Worm (Caenorhabditis elegans): ENCODE data around the gene R06F6.8.
A peak's percentile ranks its signal among the peaks of the same experiment; 100 is the strongest.

R06F6.8 gene

ce11 chrII:10851110-10851509, 31.3 kb upstream of the R06F6.8 start (continued):
- TF ChIP-seq pha-4 (tag; optimal IDR thresholded peaks at IDR 0.05) (peak; percentile 62), attf-6 (GFP tag; IDR thresholded peaks at IDR 0.05) (no peak), F57C9.4 (tag; optimal IDR thresholded peaks at IDR 0.05) (no peak), ztf-3 (GFP tag; optimal IDR thresholded peaks at IDR 0.05) (peak; percentile 63), dpff-1 (tag; optimal IDR thresholded peaks at IDR 0.05) (no peak), him-1 (tag; optimal IDR thresholded peaks at IDR 0.05) (no peak), F23B12.7 (tag; optimal IDR thresholded peaks at IDR 0.05; ENCODE audit: insufficient read depth) (no peak), ceh-27 (GFP tag; optimal IDR thresholded peaks at IDR 0.05) (peak; percentile 57), atf-7 (tag; optimal IDR thresholded peaks at IDR 0.05) (peak; percentile 87), F22D6.2 (tag; optimal IDR thresholded peaks at IDR 0.05) (peak; percentile 42), F49E8.2 (tag; optimal IDR thresholded peaks at IDR 0.05; ENCODE audit: insufficient read depth) (no peak), fkh-3 (tag; optimal IDR thresholded peaks at IDR 0.05) (no peak), hmg-1.2 (GFP tag; IDR thresholded peaks at IDR 0.05) (peak; percentile 75), xnd-1 (tag; optimal IDR thresholded peaks at IDR 0.05) (no peak), ets-4 (GFP tag; optimal IDR thresholded peaks at IDR 0.05) (peak; percentile 98), nhr-80 (tag; optimal IDR thresholded peaks at IDR 0.05) (peak; percentile 97), unc-62 (GFP tag; optimal IDR thresholded peaks at IDR 0.05) (peak; percentile 98), Y53G8AR.9 (GFP tag; conservative IDR thresholded peaks at IDR 0.05) (peak; percentile 78; the same call in 1 of the 2 replicates), Y56A3A.18 (GFP tag; IDR thresholded peaks at IDR 0.05) (peak; percentile 53; the same call in 1 of the 2 replicates), aptf-3 (GFP tag; IDR thresholded peaks at IDR 0.05) (no peak), somi-1 (GFP tag; optimal IDR thresholded peaks at IDR 0.05) (peak; percentile 60), nhr-90 (tag; optimal IDR thresholded peaks at IDR 0.05) (peak; percentile 87), cebp-1 (GFP tag; IDR thresholded peaks at IDR 0.05) (peak; percentile 66), cebp-1 (tag; optimal IDR thresholded peaks at IDR 0.05) (peak; percentile 90), let-607 (tag; optimal IDR thresholded peaks at IDR 0.05) (peak; percentile 95 to 96), nhr-120 (GFP tag; IDR thresholded peaks at IDR 0.05) (no peak), nhr-179 (tag; optimal IDR thresholded peaks at IDR 0.05) (no peak), ztf-26 (tag; optimal IDR thresholded peaks at IDR 0.05) (peak; percentile 87), madf-3 (GFP tag; IDR thresholded peaks at IDR 0.05) (no peak), B0336.3 (GFP tag; IDR thresholded peaks at IDR 0.05) (peak; percentile 92), ceh-40 (GFP tag; IDR thresholded peaks at IDR 0.05) (0 out of 2 replicates have a peak, but pooled peaks have one; percentile 12), tbx-9 (tag; optimal IDR thresholded peaks at IDR 0.05; ENCODE audit: borderline replicate concordance) (no peak), lir-1 (GFP tag; conservative IDR thresholded peaks at IDR 0.05) (peak; percentile 59), ceh-100 (GFP tag; IDR thresholded peaks at IDR 0.05) (no peak), chd-7 (tag; optimal IDR thresholded peaks at IDR 0.05) (peak; percentile 85), attf-3 (GFP tag; conservative IDR thresholded peaks at IDR 0.05) (no peak), ccch-3 (GFP tag; optimal IDR thresholded peaks at IDR 0.05) (no peak), ztf-18 (tag; optimal IDR thresholded peaks at IDR 0.05) (peak; percentile 4), F39B2.1 (GFP tag; IDR thresholded peaks at IDR 0.05) (no peak), repo-1 (tag; optimal IDR thresholded peaks at IDR 0.05) (peak; percentile 72), madf-6 (GFP tag; IDR thresholded peaks at IDR 0.05) (0 out of 2 replicates have a peak, but pooled peaks have one; percentile 7), mxl-1 (tag; optimal IDR thresholded peaks at IDR 0.05) (no peak), bed-1 (GFP tag; IDR thresholded peaks at IDR 0.05) (no peak), Y79H2A.3 (GFP tag; conservative IDR thresholded peaks at IDR 0.05) (no peak), mel-28 (tag; optimal IDR thresholded peaks at IDR 0.05; ENCODE audit: borderline replicate concordance) (no peak), F10E7.11 (tag; optimal IDR thresholded peaks at IDR 0.05) (no peak), cebp-2 (GFP tag; IDR thresholded peaks at IDR 0.05) (no peak), snpc-4 (GFP tag; optimal IDR thresholded peaks at IDR 0.05) (no peak), snpc-4 (tag; optimal IDR thresholded peaks at IDR 0.05) (peak in 2 of 4 experiments; percentile 55 to 58), F52B5.7 (tag; optimal IDR thresholded peaks at IDR 0.05) (no peak)

Data from whole organism, young adult.